Worm (Caenorhabditis elegans) whole organism, late embryonic: Measurements from ENCODE around the gene F44G4.3.

Experiments
- C08G9.2 ChIP-seq: sonication (generic microtip); optimal IDR thresholded peaks from 2 replicates; lab custom pipeline; 2016; ENCODE audit warnings: mild to moderate bottlenecking, missing genetic modification characterization, moderate library complexity, missing compliant biosample characterization
- C38D4.7 ChIP-seq: fragments of 200-800 bp; sonication (Bioruptor generic); optimal IDR thresholded peaks from 2 replicates; lab custom pipeline; 2018; ENCODE audit warnings: mild to moderate bottlenecking, missing genetic modification characterization, moderate library complexity, missing compliant biosample characterization
- F13H6.1 ChIP-seq: sonication (generic microtip); optimal IDR thresholded peaks from 2 replicates; lab custom pipeline; 2016; ENCODE audit warnings: missing genetic modification characterization, missing compliant biosample characterization
- T23F11.4 ChIP-seq: fragments of 200-800 bp; sonication (Bioruptor generic); optimal IDR thresholded peaks from 2 replicates; lab custom pipeline; 2018; ENCODE audit warnings: mild to moderate bottlenecking, missing genetic modification characterization, missing compliant biosample characterization
- ama-1 ChIP-seq: fragments of 150-350 bp; optimal IDR thresholded peaks from 2 replicates; lab custom pipeline; 2014
- ceh-18 ChIP-seq: sonication (generic microtip); optimal IDR thresholded peaks from 2 replicates; lab custom pipeline; 2016; ENCODE audit warnings: missing genetic modification characterization, missing compliant biosample characterization
- ceh-2 ChIP-seq: sonication (generic microtip); optimal IDR thresholded peaks from 2 replicates; lab custom pipeline; 2016; ENCODE audit warnings: missing genotype, missing genetic modification characterization, missing compliant biosample characterization
- ceh-24 ChIP-seq: sonication (generic microtip); optimal IDR thresholded peaks from 2 replicates; lab custom pipeline; 2016; ENCODE audit warnings: mild to moderate bottlenecking, missing genetic modification characterization, missing compliant biosample characterization
- ceh-34 ChIP-seq: sonication (generic microtip); optimal IDR thresholded peaks from 2 replicates; lab custom pipeline; 2016; ENCODE audit warnings: mild to moderate bottlenecking, missing genetic modification characterization, missing compliant biosample characterization
- ceh-48 ChIP-seq: sonication (generic microtip); optimal IDR thresholded peaks from 2 replicates; lab custom pipeline; 2016; ENCODE audit warnings: missing genetic modification characterization, inconsistent platforms, missing compliant biosample characterization
- ceh-6 ChIP-seq: fragments of 200-800 bp; sonication (Bioruptor generic); optimal IDR thresholded peaks from 2 replicates; lab custom pipeline; 2018; ENCODE audit warnings: mild to moderate bottlenecking, missing genetic modification characterization, missing compliant biosample characterization
- che-1 ChIP-seq: sonication (generic microtip); optimal IDR thresholded peaks from 2 replicates; lab custom pipeline; 2016; ENCODE audit warnings: mild to moderate bottlenecking, missing genetic modification characterization, missing compliant biosample characterization
- elt-2 ChIP-seq: sonication (generic microtip); optimal IDR thresholded peaks from 2 replicates; lab custom pipeline; 2016; ENCODE audit warnings: missing genetic modification reagents, missing genetic modification characterization, missing compliant biosample characterization
- elt-4 ChIP-seq: sonication (generic microtip); optimal IDR thresholded peaks from 2 replicates; lab custom pipeline; 2016; ENCODE audit warnings: missing genetic modification characterization, missing compliant biosample characterization
- eyg-1 ChIP-seq: sonication (generic microtip); optimal IDR thresholded peaks from 2 replicates; lab custom pipeline; 2016; ENCODE audit warnings: missing genotype, missing genetic modification characterization, missing compliant biosample characterization
- fax-1 ChIP-seq: sonication (generic microtip); optimal IDR thresholded peaks from 2 replicates; lab custom pipeline; 2016; ENCODE audit warnings: missing genotype, missing genetic modification characterization, missing compliant biosample characterization
- hlh-13 ChIP-seq: fragments of 200-800 bp; sonication (Bioruptor generic); optimal IDR thresholded peaks from 2 replicates; lab custom pipeline; 2018; ENCODE audit warnings: mild to moderate bottlenecking, missing genetic modification characterization, missing compliant biosample characterization
- hlh-30 ChIP-seq: sonication (generic microtip); optimal IDR thresholded peaks from 2 replicates; lab custom pipeline; 2017; ENCODE audit warnings: antibody characterized with exemption, missing genetic modification characterization, missing compliant biosample characterization; ENCODE audit not compliant: insufficient read depth
- hlh-6 ChIP-seq: sonication (generic microtip); optimal IDR thresholded peaks from 2 replicates; lab custom pipeline; 2016; ENCODE audit warnings: missing genotype, missing genetic modification characterization, missing compliant biosample characterization
- lim-6 ChIP-seq: sonication (generic microtip); optimal IDR thresholded peaks from 2 replicates; lab custom pipeline; 2016; ENCODE audit warnings: missing genetic modification characterization, missing compliant biosample characterization
- lin-11 ChIP-seq: fragments of 200-800 bp; sonication (Bioruptor generic); optimal IDR thresholded peaks from 2 replicates; lab custom pipeline; 2018; ENCODE audit warnings: mild to moderate bottlenecking, missing genetic modification characterization, missing compliant biosample characterization
- mec-3 ChIP-seq: sonication (generic microtip); optimal IDR thresholded peaks from 2 replicates; lab custom pipeline; 2016; ENCODE audit warnings: borderline replicate concordance, missing genetic modification characterization, missing compliant biosample characterization
- nhr-232 ChIP-seq: sonication (generic microtip); optimal IDR thresholded peaks from 2 replicates; lab custom pipeline; 2016; ENCODE audit warnings: missing genetic modification characterization, missing compliant biosample characterization
- npax-4 ChIP-seq: sonication (generic microtip); optimal IDR thresholded peaks from 2 replicates; lab custom pipeline; 2016; ENCODE audit warnings: missing genetic modification characterization, missing compliant biosample characterization
- odd-2 ChIP-seq: sonication (generic microtip); optimal IDR thresholded peaks from 2 replicates; lab custom pipeline; 2017; ENCODE audit warnings: antibody characterized with exemption, mild to moderate bottlenecking, missing genetic modification characterization, missing compliant biosample characterization
- pag-3 ChIP-seq: sonication (generic microtip); optimal IDR thresholded peaks from 2 replicates; lab custom pipeline; 2016; ENCODE audit warnings: missing compliant biosample characterization, missing genetic modification characterization, borderline replicate concordance
- pax-1 ChIP-seq: fragments of 150-350 bp; optimal IDR thresholded peaks from 2 replicates; lab custom pipeline; 2014; ENCODE audit warnings: missing biosample characterization, missing genetic modification characterization
- pha-2 ChIP-seq: sonication (generic microtip); optimal IDR thresholded peaks from 2 replicates; lab custom pipeline; 2017; ENCODE audit warnings: mild to moderate bottlenecking, missing genetic modification characterization, missing compliant biosample characterization
- pqm-1 ChIP-seq: sonication (generic microtip); optimal IDR thresholded peaks from 2 replicates; lab custom pipeline; 2016; ENCODE audit warnings: missing genetic modification characterization, missing compliant biosample characterization
- rnt-1 ChIP-seq: sonication (generic microtip); optimal IDR thresholded peaks from 2 replicates; lab custom pipeline; 2016; ENCODE audit warnings: missing genetic modification characterization, missing compliant biosample characterization
- sdc-2 ChIP-seq: sonication (generic microtip); optimal IDR thresholded peaks from 2 replicates; lab custom pipeline; 2016; ENCODE audit warnings: missing genotype, missing genetic modification characterization, missing compliant biosample characterization
- sox-2 ChIP-seq: fragments of 200-800 bp; sonication (Bioruptor generic); IDR thresholded peaks from 2 replicates; pipeline ENCODE4 v1.3.6; 2022; ENCODE audit warnings: missing genetic modification reagents, missing genetic modification characterization, missing compliant biosample characterization
- sox-4 ChIP-seq: sonication (generic microtip); optimal IDR thresholded peaks from 2 replicates; lab custom pipeline; 2017; ENCODE audit warnings: mild to moderate bottlenecking, missing genetic modification characterization, inconsistent platforms, missing compliant biosample characterization
- tbx-7 ChIP-seq: sonication (generic microtip); optimal IDR thresholded peaks from 2 replicates; lab custom pipeline; 2016; ENCODE audit warnings: missing genotype, missing genetic modification characterization, missing compliant biosample characterization
- unc-3 ChIP-seq, 2 experiments: fragments of 200-800 bp in 1 of 2; sonication (Bioruptor generic) in 1 of 2; sonication (generic microtip) in 1 of 2; conservative IDR thresholded peaks in 1 of 2; optimal IDR thresholded peaks in 1 of 2; 2 replicates each; pipeline versions ENCODE4 v1.3.6 to Lab custom; 2016 to 2022; ENCODE audit warnings: missing compliant biosample characterization in 2 of 2, missing genetic modification characterization in 2 of 2, missing genetic modification reagents in 1 of 2
- unc-55 ChIP-seq: sonication (generic microtip); optimal IDR thresholded peaks from 2 replicates; lab custom pipeline; 2017; ENCODE audit warnings: missing biosample characterization, missing genetic modification reagents, missing genetic modification characterization
- zip-5 ChIP-seq: sonication (generic microtip); optimal IDR thresholded peaks from 2 replicates; lab custom pipeline; 2016; ENCODE audit warnings: missing genetic modification characterization, missing compliant biosample characterization
- ztf-16 ChIP-seq: sonication (generic microtip); optimal IDR thresholded peaks from 2 replicates; lab custom pipeline; 2017; ENCODE audit warnings: missing genetic modification characterization, missing compliant biosample characterization

F44G4.3 gene

DNA sequence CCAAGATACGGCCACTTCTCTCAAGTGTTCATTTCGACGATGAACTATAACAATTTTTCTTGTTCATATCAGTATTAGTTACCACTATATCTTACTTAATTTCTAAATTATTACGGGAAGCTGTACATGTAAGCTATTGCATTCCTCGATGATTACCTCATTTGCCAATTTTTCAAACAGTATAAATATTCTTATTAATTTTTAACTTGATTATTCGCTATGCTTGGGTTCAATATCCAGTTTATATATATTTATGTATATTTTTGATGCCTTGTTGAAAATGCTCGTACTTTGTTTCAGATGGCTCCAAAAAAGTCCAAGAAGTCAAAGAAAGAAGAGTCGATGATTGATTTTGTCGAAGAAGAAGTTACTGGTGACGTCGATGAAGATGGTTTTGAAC, 3.1 kb downstream of the F44G4.3 start, which contains the start of gene F44G4.1:
TSS of gene F44G4.1 (plus strand) at position 301 of the 400 bp plus-strand sequence.
- TF ChIP-seq ceh-34 (tag; lab: Kevin White, UChicago) (no peak), pqm-1 (tag; lab: Kevin White, UChicago) (no peak), hlh-6 (no peak), odd-2 (no peak), pha-2 (tag; lab: Kevin White, UChicago) (no peak), tbx-7 (tag; lab: Kevin White, UChicago) (no peak), sdc-2 (no peak), pag-3 (tag; lab: Kevin White, UChicago) (no peak), ama-1 (lab: Kevin White, UChicago) (no peak), elt-2 (no peak), sox-2 (GFP tag; lab: Robert Waterston, UW) (no peak), ceh-18 (tag; lab: Kevin White, UChicago) (no peak), rnt-1 (no peak)

DNA sequence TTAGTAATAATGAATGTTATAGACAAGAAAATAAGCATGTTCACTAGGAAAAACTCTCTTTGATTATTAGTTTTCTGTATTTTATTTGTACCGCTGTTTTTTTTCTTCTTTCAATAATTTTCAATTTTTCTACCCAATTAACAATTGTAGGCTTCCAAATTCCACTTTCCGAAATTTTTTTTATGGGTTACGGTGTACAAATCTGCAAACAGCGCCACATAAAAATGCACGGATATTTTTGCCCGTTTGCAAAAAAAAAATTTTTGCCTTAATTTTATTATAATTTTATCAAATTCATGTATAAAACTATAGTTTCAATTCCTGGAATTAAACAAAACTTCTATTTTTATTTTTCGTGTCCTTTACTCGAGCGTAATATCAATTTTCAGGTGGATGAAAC, 4.7 kb downstream of the F44G4.3 start, which contains the start of gene ooc-5:
TSS of gene ooc-5 (plus strand) at position 381 of the 400 bp plus-strand sequence.
- TF ChIP-seq tbx-7 (tag; lab: Kevin White, UChicago) = no peak
- no peak for TF ChIP-seq pax-1 (tag; lab: Kevin White, UChicago)
- no peak for TF ChIP-seq ceh-18 (tag; lab: Kevin White, UChicago)
- TF ChIP-seq nhr-232 (tag; lab: Kevin White, UChicago) = no peak
- TF ChIP-seq elt-2 = no peak
- no peak for TF ChIP-seq hlh-13 (GFP tag; lab: Kevin White, UChicago)
- no peak for TF ChIP-seq F13H6.1 (tag; lab: Kevin White, UChicago)
- no peak for TF ChIP-seq pqm-1 (tag; lab: Kevin White, UChicago)
- no peak for TF ChIP-seq lim-6 (tag; lab: Kevin White, UChicago)
- no peak for TF ChIP-seq che-1 (tag; lab: Kevin White, UChicago)
- TF ChIP-seq eyg-1 = no peak
- no peak for TF ChIP-seq ztf-16 (tag; lab: Kevin White, UChicago)
- TF ChIP-seq lin-11 (tag; lab: Kevin White, UChicago) = no peak
- no peak for TF ChIP-seq ceh-6 (GFP tag; lab: Kevin White, UChicago)

DNA sequence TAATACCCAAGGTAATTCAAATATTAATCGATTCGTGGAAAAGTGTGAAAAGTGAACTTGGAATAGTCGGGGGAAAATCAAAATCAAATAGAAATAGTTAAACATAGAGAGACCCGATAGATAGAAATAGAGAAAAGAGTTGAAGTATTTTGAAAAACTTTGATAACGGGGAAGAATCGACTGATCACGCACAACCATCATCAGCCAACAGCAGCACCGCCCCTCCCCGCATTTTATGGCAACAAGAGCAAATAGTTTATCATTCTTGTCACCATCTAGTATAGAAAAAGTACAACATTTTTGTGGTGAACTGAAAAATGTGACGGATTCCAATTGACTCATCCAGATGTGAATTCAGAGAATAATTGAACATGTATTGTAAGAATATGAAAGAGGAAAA, 5.9 kb downstream of the F44G4.3 start:
- TF ChIP-seq sdc-2 (no peak), nhr-232 (tag; lab: Kevin White, UChicago) (no peak), T23F11.4 (no peak), eyg-1 (no peak)

DNA sequence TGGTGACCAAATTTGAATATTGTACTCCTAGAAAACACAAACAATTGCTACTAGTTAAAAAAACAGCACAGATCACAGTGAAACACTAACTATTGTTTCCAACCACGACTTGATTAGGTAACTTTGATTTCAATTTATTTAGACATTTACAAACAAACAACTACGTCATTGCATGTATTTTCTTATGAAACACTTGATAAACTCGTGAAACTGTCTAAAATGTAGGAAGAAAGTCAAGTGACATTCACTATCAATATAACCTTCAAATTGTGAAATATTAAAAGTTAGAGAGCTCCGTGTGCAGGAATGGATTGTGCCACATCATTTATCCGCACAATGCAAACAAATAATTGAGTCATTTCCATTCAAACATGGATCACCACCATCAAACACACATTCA, 7.2 kb downstream of the F44G4.3 start:
- TF ChIP-seq rnt-1 (no peak), ceh-24 (tag; lab: Kevin White, UChicago) (no peak), sox-4 (tag; lab: Kevin White, UChicago) (no peak), mec-3 (tag; lab: Kevin White, UChicago) (no peak), ceh-18 (tag; lab: Kevin White, UChicago) (no peak), ceh-6 (GFP tag; lab: Kevin White, UChicago) (no peak)

- TF ChIP-seq hlh-6 (no peak), C38D4.7 (no peak), ceh-48 (tag; lab: Kevin White, UChicago) (no peak), pha-2 (tag; lab: Kevin White, UChicago) (no peak), hlh-30 (tag; lab: Kevin White, UChicago) (no peak), ceh-6 (GFP tag; lab: Kevin White, UChicago) (no peak), unc-3 (GFP tag; conservative IDR thresholded peaks at IDR 0.05; lab: Robert Waterston, UW) (no peak), unc-3 (tag; optimal IDR thresholded peaks at IDR 0.05; lab: Kevin White, UChicago) (no peak), rnt-1 (no peak), elt-2 (no peak), sox-4 (tag; lab: Kevin White, UChicago) (no peak), fax-1 (no peak), zip-5 (tag; lab: Kevin White, UChicago) (no peak), pag-3 (tag; lab: Kevin White, UChicago) (no peak), F13H6.1 (tag; lab: Kevin White, UChicago) (no peak), pqm-1 (tag; lab: Kevin White, UChicago) (no peak), C08G9.2 (tag; lab: Kevin White, UChicago) (no peak), elt-4 (tag; lab: Kevin White, UChicago) (no peak), npax-4 (no peak), unc-55 (GFP tag; lab: Kevin White, UChicago) (no peak), ceh-2 (tag; lab: Kevin White, UChicago) (no peak)
- TF ChIP-seq, all 69 proteins: peak for 0
Measured at ce11 chrII:8989444-8989843, 8.0 kb downstream of the F44G4.3 start, which contains the start of gene C18E9.9. TSS of gene C18E9.9 (minus strand) at chrII:8989544.
